Worm (Caenorhabditis elegans) whole organism, late embryonic: Measurements from ENCODE around the gene sumv-1.

ENCODE experiments used
- Y22D7AL.16 ChIP-seq: sonication (generic microtip); optimal IDR thresholded peaks from 2 replicates; lab custom pipeline; 2016; ENCODE audit warnings: missing genetic modification characterization, missing compliant biosample characterization
- ceh-14 ChIP-seq: sonication (generic microtip); optimal IDR thresholded peaks from 2 replicates; lab custom pipeline; 2016; ENCODE audit warnings: missing genotype, missing genetic modification characterization, missing compliant biosample characterization
- nfya-1 ChIP-seq: sonication (generic microtip); optimal IDR thresholded peaks from 2 replicates; lab custom pipeline; 2017; ENCODE audit warnings: missing genetic modification characterization, mild to moderate bottlenecking, missing compliant biosample characterization, antibody characterized with exemption, moderate library complexity
- rnt-1 ChIP-seq: sonication (generic microtip); optimal IDR thresholded peaks from 2 replicates; lab custom pipeline; 2016; ENCODE audit warnings: missing genetic modification characterization, missing compliant biosample characterization

- TF ChIP-seq rnt-1 (tag; lab: Kevin White, UChicago) (no peak), nfya-1 (tag; lab: Kevin White, UChicago) (no peak), Y22D7AL.16 (tag; lab: Kevin White, UChicago) (no peak), ceh-14 (no peak)
These were observed 6.4 kb upstream of the sumv-1 start, which contains the start of gene gop-3 for ce11 chrIII:5260394-5260793.
